Worm (Caenorhabditis elegans): ENCODE results near the gene K05F6.8.

DNA sequence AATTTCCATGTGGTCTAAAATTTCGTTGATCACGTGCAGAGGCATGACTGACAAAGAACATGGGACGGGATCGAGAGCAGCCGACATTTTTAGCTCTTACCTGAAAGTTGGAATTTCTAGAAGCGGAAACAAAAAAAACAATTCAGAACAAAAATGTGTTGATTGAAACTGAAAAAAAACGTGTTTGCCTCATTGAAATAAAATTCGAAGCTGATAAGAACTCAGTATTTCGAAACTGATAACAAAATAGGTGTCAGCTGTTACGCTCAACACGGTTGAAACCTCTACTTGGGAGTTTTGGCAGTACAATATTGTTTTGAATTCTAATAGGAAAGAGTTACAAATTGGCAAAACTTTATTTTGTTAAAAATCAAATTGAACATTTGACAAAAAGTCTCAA, 41.4 kb upstream of the K05F6.8 start:
- TF ChIP-seq T22C8.4 (GFP tag; IDR thresholded peaks at IDR 0.05) (no peak), flt-1 (GFP tag; IDR thresholded peaks at IDR 0.05) (no peak), ztf-23 (GFP tag; IDR thresholded peaks at IDR 0.05) (no peak), ref-1 (GFP tag; conservative IDR thresholded peaks at IDR 0.05) (no peak), cog-1 (tag; optimal IDR thresholded peaks at IDR 0.05) (no peak), med-1 (GFP tag; optimal IDR thresholded peaks at IDR 0.05; ENCODE audit: insufficient read depth) (no peak)
